Fruit fly (Drosophila melanogaster): ENCODE measurements around the gene ATPsynbetaL.

ATPsynbetaL gene

DNA sequence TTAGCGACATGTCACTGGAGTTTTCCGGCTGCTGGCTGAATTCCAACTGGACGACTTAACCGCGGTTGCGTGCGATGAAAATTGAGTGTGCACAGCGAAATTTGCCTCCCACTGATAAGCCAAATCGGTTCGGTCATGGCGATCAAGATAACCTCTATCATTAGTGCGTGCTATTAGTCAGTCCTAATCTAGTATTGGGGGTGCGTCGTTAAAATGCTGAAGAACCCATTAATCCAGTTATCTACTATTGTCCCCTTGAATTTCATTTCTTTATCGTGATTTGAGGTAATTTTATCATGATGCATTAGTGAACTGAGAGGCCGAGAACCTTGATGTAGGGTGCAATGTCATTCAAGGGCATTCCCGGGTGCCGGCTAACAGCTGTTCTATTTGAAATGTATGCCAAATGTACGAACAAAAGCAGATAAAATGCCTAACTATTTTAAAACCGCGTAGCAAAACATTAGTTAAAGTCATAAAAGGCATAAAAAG is 30.9 kb downstream of the ATPsynbetaL start, which contains the start of gene Pgm1:
TSS of gene Pgm1 (minus strand) at position 51 of the 492 bp plus-strand sequence.
- TF ChIP-seq Myc (optimal IDR thresholded peaks at IDR 0.05) (no peak), Sin3A (optimal IDR thresholded peaks at IDR 0.05) (no peak), psq (optimal IDR thresholded peaks at IDR 0.05) (no peak), ttk (optimal IDR thresholded peaks at IDR 0.05) (no peak), insv (optimal IDR thresholded peaks at IDR 0.05) (no peak), h (optimal IDR thresholded peaks at IDR 0.05) (no peak)

DNA sequence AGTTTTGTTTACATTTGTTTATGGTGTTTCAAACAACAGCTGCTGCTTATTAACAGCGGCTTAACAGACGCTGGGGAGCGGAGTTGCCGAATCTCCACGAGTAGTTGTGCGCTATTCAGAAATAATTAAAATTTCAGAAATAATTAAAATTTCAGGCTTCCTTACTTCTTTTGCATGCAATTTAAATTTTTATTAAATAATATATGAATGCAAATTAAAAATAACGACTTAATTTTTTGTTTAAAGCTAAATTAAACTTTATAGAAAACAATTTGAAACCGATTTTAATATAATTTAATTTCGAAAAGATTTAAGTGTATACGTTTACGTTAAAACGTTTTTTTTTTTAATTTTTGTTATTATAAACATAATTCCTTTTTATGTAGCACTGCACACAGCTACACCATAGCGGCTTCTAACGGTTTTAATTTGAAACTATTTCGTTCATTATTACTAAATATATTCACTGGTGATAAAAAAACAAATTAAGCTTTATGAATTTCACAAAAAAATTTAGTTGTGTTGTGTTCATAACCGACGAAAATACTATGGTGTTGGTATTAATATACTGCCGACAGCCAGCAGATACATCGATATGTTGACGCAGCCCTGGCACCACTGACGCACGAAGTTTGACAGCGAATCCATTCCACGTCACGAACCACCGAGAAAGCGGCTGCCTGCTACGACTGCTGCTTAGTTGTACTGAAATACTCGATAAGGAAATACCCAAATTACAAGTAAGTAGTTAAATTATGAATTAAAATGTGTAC is 31.5 kb downstream of the ATPsynbetaL start, which contains the start of gene SsRbeta:
TSS of gene SsRbeta (plus strand) at position 645 of the 773 bp plus-strand sequence.
- TF ChIP-seq ttk (optimal IDR thresholded peaks at IDR 0.05) (no peak), h (optimal IDR thresholded peaks at IDR 0.05) (no peak), psq (optimal IDR thresholded peaks at IDR 0.05) (no peak), insv (optimal IDR thresholded peaks at IDR 0.05) (no peak), Sin3A (optimal IDR thresholded peaks at IDR 0.05) (no peak), Myc (optimal IDR thresholded peaks at IDR 0.05) (no peak)

DNA sequence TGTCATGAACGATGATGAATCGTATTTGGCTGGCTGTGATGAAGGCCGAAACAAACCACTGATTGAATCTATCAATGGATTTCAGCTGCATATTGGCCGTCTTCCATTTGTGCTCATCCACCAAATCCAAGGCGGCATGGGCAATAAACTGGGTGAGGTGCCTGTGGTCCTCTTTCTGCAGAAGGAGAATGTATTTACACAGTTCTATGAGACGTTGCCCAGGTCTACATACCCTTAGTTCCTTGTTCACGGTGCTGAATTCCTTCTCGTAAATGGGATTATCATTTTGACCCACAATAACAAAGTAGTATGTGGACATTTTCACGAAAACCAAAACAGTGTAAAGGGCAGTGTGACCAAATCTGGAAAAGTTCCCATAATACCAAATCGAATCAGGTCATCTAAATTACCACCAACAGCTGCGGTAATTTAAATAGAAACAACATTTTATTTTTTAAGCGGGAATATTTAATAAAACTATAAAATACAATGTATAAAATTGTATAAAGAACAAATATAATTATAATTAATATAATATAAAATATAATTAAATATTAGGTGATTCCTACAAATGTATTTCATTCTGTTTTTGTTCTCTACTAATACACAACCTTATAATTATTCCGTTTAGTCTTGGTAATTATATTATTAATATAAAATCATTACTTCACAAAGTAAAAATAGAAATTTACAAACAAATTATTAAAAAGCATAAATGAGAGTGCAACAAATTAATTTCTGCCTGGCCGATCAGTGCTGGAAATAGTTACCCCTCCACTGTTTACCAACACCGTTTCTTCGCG is 33.8 kb downstream of the ATPsynbetaL start, which contains the start of the genes Trs20 and elg1:
TSS of gene Trs20 (minus strand) at position 369 of the 803 bp plus-strand sequence.
TSS of gene elg1 (plus strand) at position 765 of the 803 bp plus-strand sequence.
- TF ChIP-seq h (optimal IDR thresholded peaks at IDR 0.05), result no peak
- no peak for TF ChIP-seq Sin3A (optimal IDR thresholded peaks at IDR 0.05)
- TF ChIP-seq Myc (optimal IDR thresholded peaks at IDR 0.05), result no peak
- no peak for TF ChIP-seq psq (optimal IDR thresholded peaks at IDR 0.05)
- no peak for TF ChIP-seq ttk (optimal IDR thresholded peaks at IDR 0.05)
- no peak for TF ChIP-seq insv (optimal IDR thresholded peaks at IDR 0.05)

DNA sequence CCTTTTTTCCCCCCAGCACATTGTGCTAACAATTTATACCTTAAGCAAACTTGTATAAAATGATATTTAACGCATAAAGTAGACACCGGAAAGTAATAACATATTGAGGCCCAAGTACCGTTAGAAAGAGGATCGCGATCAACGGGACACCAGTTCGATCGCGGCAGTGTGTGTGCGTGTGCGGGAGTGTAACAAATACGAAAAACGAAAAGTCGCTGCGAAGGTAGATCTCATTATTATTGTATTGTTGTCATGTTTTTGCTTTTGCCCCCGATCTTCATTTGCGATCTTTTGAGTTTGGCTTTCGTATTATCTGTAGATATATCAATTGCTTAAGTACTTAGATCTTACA is 34.4 kb downstream of the ATPsynbetaL start:
- TF ChIP-seq Myc (optimal IDR thresholded peaks at IDR 0.05) (no peak), Sin3A (optimal IDR thresholded peaks at IDR 0.05) (no peak), psq (optimal IDR thresholded peaks at IDR 0.05) (no peak), insv (optimal IDR thresholded peaks at IDR 0.05) (no peak), h (optimal IDR thresholded peaks at IDR 0.05) (no peak), ttk (optimal IDR thresholded peaks at IDR 0.05) (no peak)

DNA sequence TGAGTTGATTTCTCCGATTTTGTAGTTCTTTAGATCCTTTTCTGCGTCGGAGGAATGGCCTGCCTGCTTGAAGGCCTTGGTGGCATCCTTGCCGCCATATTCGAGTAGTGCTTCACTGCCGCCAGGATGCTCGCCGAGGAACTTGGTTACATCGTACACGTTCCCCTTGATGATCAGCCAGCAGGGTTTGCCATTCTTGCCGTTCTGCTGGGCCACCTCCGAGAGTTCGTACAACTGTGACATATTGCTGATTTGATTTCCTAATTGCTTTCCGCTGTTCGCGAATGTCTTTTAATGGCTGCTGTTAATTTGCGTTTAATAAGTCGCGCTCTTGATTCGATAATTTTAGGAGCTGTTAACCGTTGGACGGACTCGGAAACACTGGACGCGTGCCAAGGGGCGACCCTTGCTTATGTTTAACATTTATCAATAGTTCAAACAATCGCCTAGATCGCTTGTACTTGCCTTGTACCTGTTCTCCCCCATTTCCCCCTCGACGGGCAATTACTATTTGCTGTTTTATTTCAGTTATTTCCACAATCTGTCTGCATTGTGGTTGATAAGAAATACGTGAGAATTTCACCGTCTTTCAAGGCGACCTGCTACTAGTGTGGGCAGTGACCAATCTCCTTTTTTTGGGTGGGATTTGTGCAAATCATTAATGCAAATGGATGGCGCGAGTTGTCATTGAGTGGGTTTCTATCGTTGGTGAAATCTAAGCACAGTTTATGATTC is 39.4 kb downstream of the ATPsynbetaL start:
- no peak for TF ChIP-seq insv (optimal IDR thresholded peaks at IDR 0.05)
- TF ChIP-seq Sin3A (optimal IDR thresholded peaks at IDR 0.05), result no peak
- TF ChIP-seq h (optimal IDR thresholded peaks at IDR 0.05), result no peak
- TF ChIP-seq ttk (optimal IDR thresholded peaks at IDR 0.05), result no peak
- TF ChIP-seq Myc (optimal IDR thresholded peaks at IDR 0.05), result no peak
- no peak for TF ChIP-seq psq (optimal IDR thresholded peaks at IDR 0.05)

DNA sequence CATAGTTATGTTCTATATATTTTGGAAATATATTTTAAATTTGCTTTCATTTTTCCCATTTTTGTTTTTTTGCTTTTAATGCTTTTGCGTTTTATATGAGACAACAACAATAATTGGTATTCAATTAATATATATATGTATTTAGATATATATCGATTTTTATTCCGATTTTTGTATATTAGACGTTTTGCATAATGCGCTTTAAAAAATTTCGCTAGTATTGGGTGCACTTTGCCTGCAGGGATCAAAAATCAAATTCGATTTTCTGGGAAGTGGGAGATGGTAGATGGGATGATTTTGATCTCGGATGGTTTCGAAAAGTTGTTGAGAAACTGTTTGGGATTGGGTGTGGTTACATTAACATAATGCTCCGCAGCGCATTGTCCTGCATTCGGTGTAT is 40.1 kb downstream of the ATPsynbetaL start, which contains the start of gene CG5157:
TSS of gene CG5157 (minus strand) at position 101 of the 400 bp plus-strand sequence.
- TF ChIP-seq h (optimal IDR thresholded peaks at IDR 0.05) (no peak), psq (optimal IDR thresholded peaks at IDR 0.05) (no peak), insv (optimal IDR thresholded peaks at IDR 0.05) (no peak), Sin3A (optimal IDR thresholded peaks at IDR 0.05) (no peak), ttk (optimal IDR thresholded peaks at IDR 0.05) (no peak), Myc (optimal IDR thresholded peaks at IDR 0.05) (no peak)

DNA sequence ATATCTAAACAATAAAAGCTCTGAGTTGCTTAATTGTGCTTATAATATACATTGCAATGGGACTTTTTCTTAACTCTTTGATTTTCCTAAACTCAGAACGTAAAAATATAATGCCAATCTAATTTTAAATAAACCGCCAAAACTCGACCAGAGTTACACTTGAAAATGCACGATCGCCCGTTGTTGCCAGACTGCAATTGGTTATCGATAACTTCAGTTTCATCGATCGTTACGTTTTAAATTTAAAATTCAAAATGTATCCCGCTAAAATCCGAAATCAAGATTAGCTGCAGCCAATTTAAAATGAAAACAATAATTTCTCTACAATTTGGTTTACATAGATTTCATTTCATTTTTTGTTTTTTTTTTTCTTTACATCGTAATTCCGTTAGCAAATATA is 41.5 kb downstream of the ATPsynbetaL start:
- no peak for TF ChIP-seq h (optimal IDR thresholded peaks at IDR 0.05)
- TF ChIP-seq ttk (optimal IDR thresholded peaks at IDR 0.05), result no peak

DNA sequence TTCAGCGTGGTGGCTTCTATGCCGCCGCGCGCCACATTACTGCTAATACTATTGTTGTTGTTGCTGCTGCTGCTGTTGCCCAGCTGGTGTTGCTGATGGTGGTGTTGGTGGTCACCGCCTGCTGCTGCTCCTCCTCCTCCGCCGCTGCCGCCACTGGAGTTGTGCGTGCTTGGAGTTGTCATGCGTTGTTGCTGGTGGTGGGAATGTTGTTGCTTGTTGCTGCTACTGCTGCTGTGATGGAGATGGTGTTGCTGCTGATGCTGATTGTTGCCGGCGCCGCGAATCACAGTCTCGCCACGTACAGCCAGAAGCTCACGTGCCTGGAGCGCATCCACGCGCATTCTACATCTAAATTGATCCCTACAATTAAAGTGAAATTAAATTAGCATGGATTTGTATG is 43.9 kb downstream of the ATPsynbetaL start:
- no peak for TF ChIP-seq h (optimal IDR thresholded peaks at IDR 0.05)
- TF ChIP-seq psq (optimal IDR thresholded peaks at IDR 0.05), result no peak
- TF ChIP-seq insv (optimal IDR thresholded peaks at IDR 0.05), result no peak
- TF ChIP-seq ttk (optimal IDR thresholded peaks at IDR 0.05), result no peak
- no peak for TF ChIP-seq Myc (optimal IDR thresholded peaks at IDR 0.05)
- no peak for TF ChIP-seq Sin3A (optimal IDR thresholded peaks at IDR 0.05)

DNA sequence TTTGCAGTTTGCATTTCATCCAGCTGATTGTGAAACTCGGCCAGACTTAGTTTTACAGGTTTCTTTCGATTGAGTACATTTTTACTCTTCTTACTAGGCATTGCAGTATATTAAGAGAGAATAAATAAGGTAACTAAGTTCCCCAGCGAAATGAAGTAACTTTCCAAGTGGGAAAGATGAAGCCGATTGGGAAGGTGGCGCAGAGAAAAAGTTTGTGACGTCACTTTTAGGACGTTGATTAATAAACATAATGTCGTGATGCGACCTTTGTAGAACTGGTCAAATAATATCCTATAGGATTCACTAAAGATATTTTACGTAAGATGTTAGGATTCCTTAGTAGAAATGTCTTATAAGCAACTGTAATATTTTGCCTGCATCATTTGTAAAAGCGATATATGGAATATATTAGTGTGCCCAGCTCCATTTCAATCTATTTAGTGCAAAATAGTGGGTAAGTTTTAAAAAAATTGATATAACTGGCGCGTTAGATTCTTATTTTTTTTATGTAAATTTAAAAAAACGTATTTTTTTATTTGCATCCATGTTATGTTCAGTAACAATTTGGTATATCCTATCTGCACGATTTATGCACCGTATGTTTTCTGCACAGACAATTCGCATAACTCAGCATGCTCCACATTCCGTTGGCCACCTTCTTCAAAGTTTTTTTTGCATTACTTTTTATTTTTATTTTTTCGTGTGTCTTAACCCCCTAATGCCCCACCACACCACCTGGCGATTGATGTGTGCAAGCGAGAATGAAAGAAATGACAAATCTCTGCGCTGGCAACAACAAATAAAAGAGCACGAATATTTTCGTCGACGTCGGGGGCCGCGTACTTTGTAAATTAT is 46.3 kb downstream of the ATPsynbetaL start, which contains the start of gene CG32152:
TSS of gene CG32152 (minus strand) at position 352 of the 855 bp plus-strand sequence.
- no peak for TF ChIP-seq h (optimal IDR thresholded peaks at IDR 0.05)
- no peak for TF ChIP-seq insv (optimal IDR thresholded peaks at IDR 0.05)
- no peak for TF ChIP-seq psq (optimal IDR thresholded peaks at IDR 0.05)
- no peak for TF ChIP-seq ttk (optimal IDR thresholded peaks at IDR 0.05)
- no peak for TF ChIP-seq Myc (optimal IDR thresholded peaks at IDR 0.05)
- TF ChIP-seq Sin3A (optimal IDR thresholded peaks at IDR 0.05), result no peak

DNA sequence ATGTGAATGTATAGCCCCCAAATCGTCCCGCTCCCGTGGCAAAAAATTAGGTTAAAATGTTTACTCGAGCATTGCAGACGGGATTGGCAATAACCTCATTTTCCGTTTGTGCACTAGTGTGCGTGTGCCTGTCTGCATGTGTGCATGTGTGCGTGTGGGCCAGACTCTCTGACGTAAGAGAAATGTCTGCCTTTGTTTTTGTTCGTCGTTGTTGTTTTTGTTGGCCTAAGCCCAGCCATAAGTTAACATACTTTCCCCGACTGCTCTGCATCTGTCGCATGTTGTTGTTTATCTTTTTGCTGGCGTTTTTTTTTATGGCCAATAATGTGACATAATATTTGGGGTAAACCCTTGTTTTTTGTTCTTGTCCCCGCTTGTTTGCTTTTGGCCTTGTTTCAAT is 47.6 kb downstream of the ATPsynbetaL start:
- TF ChIP-seq h (optimal IDR thresholded peaks at IDR 0.05) (no peak), ttk (optimal IDR thresholded peaks at IDR 0.05) (no peak), Myc (optimal IDR thresholded peaks at IDR 0.05) (no peak), psq (optimal IDR thresholded peaks at IDR 0.05) (no peak), insv (optimal IDR thresholded peaks at IDR 0.05) (no peak), Sin3A (optimal IDR thresholded peaks at IDR 0.05) (no peak)
